Worm (Caenorhabditis elegans) whole organism, young adult: ENCODE results near the gene Y46H3C.5.

Source experiments
- C06A6.2 ChIP-seq: fragments of 200-800 bp; sonication (Bioruptor generic); conservative IDR thresholded peaks from 2 replicates; pipeline ENCODE4 v1.3.6; 2022; ENCODE audit warnings: missing genetic modification characterization, missing compliant biosample characterization
- D2030.7 ChIP-seq: fragments of 200-800 bp; sonication (Bioruptor generic); IDR thresholded peaks from 2 replicates; pipeline ENCODE4 v1.3.6; 2022; ENCODE audit warnings: missing genetic modification reagents, missing genetic modification characterization, missing compliant biosample characterization
- F33H1.4 ChIP-seq: fragments of 200-800 bp; sonication (Bioruptor generic); IDR thresholded peaks from 2 replicates; pipeline ENCODE4 v1.3.6; 2022; ENCODE audit warnings: missing genetic modification reagents, missing genetic modification characterization, missing compliant biosample characterization
- F39B2.1 ChIP-seq: fragments of 200-800 bp; sonication (Bioruptor generic); IDR thresholded peaks from 2 replicates; pipeline ENCODE4 v1.3.6; 2022; ENCODE audit warnings: missing genetic modification reagents, missing genetic modification characterization, missing compliant biosample characterization
- F52B5.7 ChIP-seq: sonication (generic microtip); optimal IDR thresholded peaks from 2 replicates; lab custom pipeline; 2016; ENCODE audit warnings: mild to moderate bottlenecking, missing genetic modification characterization, missing compliant biosample characterization
- T07F8.4 ChIP-seq: sonication (generic microtip); optimal IDR thresholded peaks from 2 replicates; lab custom pipeline; 2016; ENCODE audit warnings: mild to moderate bottlenecking, missing genetic modification characterization, moderate library complexity, missing compliant biosample characterization
- T26A5.8 ChIP-seq: sonication (generic microtip); optimal IDR thresholded peaks from 2 replicates; lab custom pipeline; 2016; ENCODE audit warnings: missing genetic modification characterization, missing compliant biosample characterization
- Y67H2A.10 ChIP-seq: fragments of 200-800 bp; sonication (Bioruptor generic); conservative IDR thresholded peaks from 2 replicates; pipeline ENCODE4 v1.3.6; 2022; ENCODE audit warnings: missing genetic modification reagents, missing genetic modification characterization, missing compliant biosample characterization
- ZK185.1 ChIP-seq: sonication (generic microtip); optimal IDR thresholded peaks from 2 replicates; lab custom pipeline; 2016; ENCODE audit warnings: mild to moderate bottlenecking, missing genetic modification characterization, missing compliant biosample characterization; ENCODE audit not compliant: poor library complexity, severe bottlenecking
- akir-1 ChIP-seq: fragments of 200-800 bp; sonication (Bioruptor generic); optimal IDR thresholded peaks from 2 replicates; lab custom pipeline; 2018; ENCODE audit warnings: mild to moderate bottlenecking, missing genetic modification characterization, moderate library complexity, missing compliant biosample characterization
- ama-1 ChIP-seq, 3 experiments: fragments of 150-350 bp in 1 of 3; sonication (generic microtip) in 2 of 3; optimal IDR thresholded peaks; 2 replicates each; lab custom pipeline; 2014 to 2018; ENCODE audit warnings: missing biosample characterization in 2 of 3, missing genetic modification characterization in 2 of 3, missing genetic modification reagents in 2 of 3
- ceh-100 ChIP-seq: fragments of 200-800 bp; sonication (Bioruptor generic); IDR thresholded peaks from 2 replicates; pipeline ENCODE4 v1.3.6; 2022; ENCODE audit warnings: missing genetic modification reagents, missing genetic modification characterization, missing compliant biosample characterization
- ceh-91 ChIP-seq: fragments of 200-800 bp; sonication (Bioruptor generic); IDR thresholded peaks from 2 replicates; pipeline ENCODE4 v1.3.6; 2022; ENCODE audit warnings: missing genetic modification reagents, missing genetic modification characterization, missing compliant biosample characterization
- ekl-4 ChIP-seq: fragments of 200-800 bp; sonication (Bioruptor generic); IDR thresholded peaks from 2 replicates; pipeline ENCODE4 v1.3.6; 2022; ENCODE audit warnings: missing genetic modification reagents, missing genetic modification characterization, missing compliant biosample characterization
- fkh-3 ChIP-seq: sonication (generic microtip); optimal IDR thresholded peaks from 2 replicates; lab custom pipeline; 2016; ENCODE audit warnings: mild to moderate bottlenecking, missing genetic modification characterization, missing compliant biosample characterization
- gei-17 ChIP-seq: fragments of 200-800 bp; sonication (Bioruptor generic); optimal IDR thresholded peaks from 2 replicates; lab custom pipeline; 2018; ENCODE audit warnings: mild to moderate bottlenecking, missing genetic modification characterization, missing compliant biosample characterization
- hlh-26 ChIP-seq: fragments of 200-800 bp; sonication (Bioruptor generic); conservative IDR thresholded peaks from 2 replicates; pipeline ENCODE4 v1.3.6; 2022; ENCODE audit warnings: missing genetic modification reagents, missing genetic modification characterization, missing compliant biosample characterization
- hmg-1.2 ChIP-seq: fragments of 200-800 bp; sonication (Bioruptor generic); IDR thresholded peaks from 2 replicates; pipeline ENCODE4 v1.3.6; 2022; ENCODE audit warnings: missing genetic modification reagents, missing genetic modification characterization, missing compliant biosample characterization
- let-526 ChIP-seq: fragments of 200-800 bp; sonication (Bioruptor generic); IDR thresholded peaks from 2 replicates; pipeline ENCODE4 v1.3.6; 2022; ENCODE audit warnings: missing genetic modification reagents, missing genetic modification characterization, missing compliant biosample characterization
- lin-40 ChIP-seq: sonication (generic microtip); optimal IDR thresholded peaks from 2 replicates; lab custom pipeline; 2016; ENCODE audit warnings: missing genetic modification characterization, mild to moderate bottlenecking, missing compliant biosample characterization, missing genotype, missing genetic modification reagents
- lir-1 ChIP-seq: fragments of 200-800 bp; sonication (Bioruptor generic); conservative IDR thresholded peaks from 2 replicates; pipeline ENCODE4 v1.3.6; 2022; ENCODE audit warnings: missing genetic modification reagents, missing genetic modification characterization, missing compliant biosample characterization
- madf-10 ChIP-seq: sonication (generic microtip); optimal IDR thresholded peaks from 2 replicates; lab custom pipeline; 2016; ENCODE audit warnings: mild to moderate bottlenecking, missing genetic modification characterization, missing compliant biosample characterization
- mes-4 ChIP-seq: sonication (generic microtip); optimal IDR thresholded peaks from 2 replicates; lab custom pipeline; 2016; ENCODE audit warnings: missing genotype, missing genetic modification characterization, missing compliant biosample characterization
- nhr-120 ChIP-seq: fragments of 200-800 bp; sonication (Bioruptor generic); IDR thresholded peaks from 2 replicates; pipeline ENCODE4 v1.3.6; 2022; ENCODE audit warnings: missing genetic modification characterization, missing compliant biosample characterization
- nhr-179 ChIP-seq: sonication (generic microtip); optimal IDR thresholded peaks from 2 replicates; lab custom pipeline; 2016; ENCODE audit warnings: mild to moderate bottlenecking, missing genetic modification characterization, missing compliant biosample characterization
- pbrm-1 ChIP-seq: fragments of 200-800 bp; sonication (Bioruptor generic); IDR thresholded peaks from 2 replicates; pipeline ENCODE4 v1.3.6; 2022; ENCODE audit warnings: missing genetic modification reagents, missing genetic modification characterization, missing compliant biosample characterization
- rcor-1 ChIP-seq: fragments of 200-800 bp; sonication (Bioruptor generic); IDR thresholded peaks from 2 replicates; pipeline ENCODE4 v1.3.6; 2022; ENCODE audit warnings: missing genetic modification reagents, missing genetic modification characterization, missing compliant biosample characterization
- repo-1 ChIP-seq: sonication (generic microtip); optimal IDR thresholded peaks from 2 replicates; lab custom pipeline; 2017; ENCODE audit warnings: mild to moderate bottlenecking, missing genetic modification characterization, missing compliant biosample characterization
- snpc-1.3 ChIP-seq: sonication (generic microtip); optimal IDR thresholded peaks from 2 replicates; lab custom pipeline; 2017; ENCODE audit warnings: missing genetic modification characterization, mild to moderate bottlenecking, missing compliant biosample characterization, antibody characterized with exemption, moderate library complexity, missing genotype, missing genetic modification reagents; ENCODE audit not compliant: insufficient read depth
- sptf-2 ChIP-seq: fragments of 200-800 bp; sonication (Bioruptor generic); optimal IDR thresholded peaks from 2 replicates; lab custom pipeline; 2018; ENCODE audit warnings: mild to moderate bottlenecking, missing genetic modification characterization, missing compliant biosample characterization
- tbp1 ChIP-seq: fragments of 200-800 bp; sonication (Bioruptor generic); optimal IDR thresholded peaks from 2 replicates; lab custom pipeline; 2018; ENCODE audit warnings: mild to moderate bottlenecking, missing genetic modification characterization, missing compliant biosample characterization
- unc-130 ChIP-seq: sonication (generic microtip); optimal IDR thresholded peaks from 2 replicates; lab custom pipeline; 2016; ENCODE audit warnings: missing genetic modification reagents, missing genetic modification characterization, missing compliant biosample characterization
- xnd-1 ChIP-seq: sonication (generic microtip); optimal IDR thresholded peaks from 2 replicates; lab custom pipeline; 2016; ENCODE audit warnings: missing genotype, missing genetic modification reagents, missing genetic modification characterization, missing compliant biosample characterization
- zfh-2 ChIP-seq: fragments of 200-800 bp; sonication (Bioruptor generic); conservative IDR thresholded peaks from 2 replicates; pipeline ENCODE4 v1.3.6; 2022; ENCODE audit warnings: missing genetic modification reagents, missing genetic modification characterization, missing compliant biosample characterization
- ztf-25 ChIP-seq: fragments of 200-800 bp; sonication (Bioruptor generic); IDR thresholded peaks from 2 replicates; pipeline ENCODE4 v1.3.6; 2022; ENCODE audit warnings: missing genetic modification reagents, missing genetic modification characterization, missing compliant biosample characterization
- ztf-26 ChIP-seq: sonication (generic microtip); optimal IDR thresholded peaks from 2 replicates; lab custom pipeline; 2017; ENCODE audit warnings: missing genetic modification characterization, missing compliant biosample characterization

The Y46H3C.5 gene

DNA sequence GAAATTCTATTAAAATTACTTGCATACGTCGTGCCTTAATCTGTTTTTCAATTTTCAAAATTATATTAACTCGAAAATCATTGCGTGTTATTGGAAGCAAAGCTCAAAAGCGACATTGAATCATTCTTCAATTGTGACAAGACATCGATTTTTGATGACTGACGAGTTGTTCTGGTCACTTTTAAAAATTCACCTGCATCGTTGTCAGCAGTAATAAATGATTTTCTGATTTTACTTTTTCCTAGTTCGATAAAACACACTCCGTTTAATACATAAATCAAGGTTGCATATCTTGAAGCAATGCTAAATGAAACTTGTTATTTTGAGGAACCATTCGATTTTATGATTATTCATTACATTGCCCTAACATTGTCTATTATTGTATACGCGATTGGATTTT lies 10.0 kb downstream of the Y46H3C.5 start, which contains the start of gene srh-3:
TSS of gene srh-3 (plus strand) at position 301 of the 400 bp plus-strand sequence.
- TF ChIP-seq T07F8.4 (tag; lab: Kevin White, UChicago) (no peak), repo-1 (tag; lab: Kevin White, UChicago) (no peak), ekl-4 (no peak), ama-1 (optimal IDR thresholded peaks at IDR 0.05; lab: Kevin White, UChicago) (no peak), ama-1 (GFP tag; optimal IDR thresholded peaks at IDR 0.05; lab: Kevin White, UChicago) (no peak), xnd-1 (tag; lab: Kevin White, UChicago) (no peak), snpc-1.3 (tag; lab: Kevin White, UChicago) (no peak), ceh-91 (GFP tag; lab: Robert Waterston, UW) (no peak), let-526 (no peak), F52B5.7 (no peak)

DNA sequence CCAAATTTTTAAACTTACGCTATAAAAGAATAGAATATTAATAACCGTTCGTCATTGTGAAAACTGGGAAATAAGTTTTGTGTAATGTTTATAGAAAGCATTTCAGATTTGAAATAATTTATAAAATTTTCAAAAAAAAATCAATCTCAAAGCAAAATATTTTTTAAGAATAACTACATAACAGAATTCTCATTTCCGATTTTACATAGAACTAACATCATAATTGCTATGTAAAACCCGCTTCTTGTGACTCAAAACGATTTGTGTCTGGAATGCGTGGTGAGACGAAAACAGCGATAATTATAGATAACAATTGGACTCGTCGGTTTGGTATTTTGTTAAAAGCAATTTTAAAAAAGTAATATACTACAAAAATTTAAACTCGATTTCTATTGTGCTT lies 11.5 kb downstream of the Y46H3C.5 start, which contains the start of gene srw-91:
TSS of gene srw-91 (minus strand) at position 101 of the 400 bp plus-strand sequence.
- TF ChIP-seq zfh-2 (GFP tag; lab: Robert Waterston, UW): no peak
- no peak for TF ChIP-seq ceh-100 (GFP tag; lab: Robert Waterston, UW)
- no peak for TF ChIP-seq ZK185.1 (tag; lab: Kevin White, UChicago)
- TF ChIP-seq gei-17 (GFP tag; lab: Kevin White, UChicago): no peak
- TF ChIP-seq pbrm-1 (GFP tag; lab: Robert Waterston, UW): no peak
- TF ChIP-seq lir-1 (GFP tag; lab: Robert Waterston, UW): no peak
- TF ChIP-seq nhr-179 (tag; lab: Kevin White, UChicago): no peak
- no peak for TF ChIP-seq fkh-3 (tag; lab: Kevin White, UChicago)
- no peak for TF ChIP-seq sptf-2 (GFP tag; lab: Kevin White, UChicago)
- TF ChIP-seq madf-10 (tag; lab: Kevin White, UChicago): no peak
- TF ChIP-seq F52B5.7: no peak
- TF ChIP-seq ztf-26 (tag; lab: Kevin White, UChicago): no peak
- no peak for TF ChIP-seq D2030.7 (GFP tag; lab: Robert Waterston, UW)
- TF ChIP-seq hmg-1.2 (GFP tag; lab: Robert Waterston, UW): no peak
- no peak for TF ChIP-seq T26A5.8
- TF ChIP-seq tbp1 (GFP tag; lab: Kevin White, UChicago): no peak
- TF ChIP-seq C06A6.2: no peak
- no peak for TF ChIP-seq lin-40
- no peak for TF ChIP-seq Y67H2A.10 (GFP tag; lab: Robert Waterston, UW)
- TF ChIP-seq T07F8.4 (tag; lab: Kevin White, UChicago): no peak

DNA sequence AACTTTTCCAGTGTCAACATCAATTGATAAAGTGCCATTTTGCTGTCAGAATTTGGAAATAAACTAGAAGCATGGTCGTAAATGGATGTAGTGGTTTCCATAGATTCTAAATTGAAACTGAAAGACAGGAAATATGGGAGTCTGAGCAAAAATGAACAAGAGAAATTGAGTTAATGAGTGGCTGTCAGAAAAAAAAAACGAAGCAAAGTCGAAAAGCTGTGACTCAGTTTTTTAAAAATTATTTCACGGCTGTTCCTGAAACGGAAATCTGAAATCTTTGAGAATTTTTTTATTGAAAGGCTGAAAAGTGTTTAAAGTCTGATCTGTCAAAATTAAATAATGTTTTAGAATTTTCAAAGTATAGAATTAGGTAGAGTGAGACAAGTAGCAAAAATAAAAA lies 14.1 kb downstream of the Y46H3C.5 start, which contains the start of gene srw-98:
TSS of gene srw-98 (minus strand) at position 101 of the 400 bp plus-strand sequence.
- TF ChIP-seq unc-130 (GFP tag; lab: Kevin White, UChicago): no peak
- no peak for TF ChIP-seq mes-4 (tag; lab: Kevin White, UChicago)
- no peak for TF ChIP-seq ztf-25 (GFP tag; lab: Robert Waterston, UW)
- TF ChIP-seq akir-1 (GFP tag; lab: Kevin White, UChicago): no peak
- no peak for TF ChIP-seq F39B2.1 (GFP tag; lab: Robert Waterston, UW)
- TF ChIP-seq rcor-1 (GFP tag; lab: Robert Waterston, UW): no peak
- no peak for TF ChIP-seq hlh-26 (GFP tag; lab: Robert Waterston, UW)
- no peak for TF ChIP-seq tbp1 (GFP tag; lab: Kevin White, UChicago)
- TF ChIP-seq pbrm-1 (GFP tag; lab: Robert Waterston, UW): no peak
- no peak for TF ChIP-seq C06A6.2
- TF ChIP-seq nhr-120 (GFP tag; lab: Robert Waterston, UW): no peak
- no peak for TF ChIP-seq xnd-1 (tag; lab: Kevin White, UChicago)
- TF ChIP-seq F33H1.4 (GFP tag; lab: Robert Waterston, UW): no peak
